Fruit fly (Drosophila melanogaster) whole organism, embryonic: ENCODE data around the gene XRCC1.

Experiments
- Antp ChIP-seq: fragments of 200-800 bp; sonication (Bioruptor generic); optimal IDR thresholded peaks from 3 replicates; lab custom pipeline; 2016; ENCODE audit warnings: missing biosample characterization, missing genetic modification characterization
- Blimp-1 ChIP-seq: fragments of 200-800 bp; sonication (Bioruptor generic); optimal IDR thresholded peaks from 3 replicates; lab custom pipeline; 2018; ENCODE audit warnings: missing biosample characterization, missing genetic modification characterization, mild to moderate bottlenecking, moderate library complexity, missing genetic modification reagents
- CG10209 ChIP-seq: fragments of 200-800 bp; sonication (Bioruptor generic); optimal IDR thresholded peaks from 3 replicates; lab custom pipeline; 2017; ENCODE audit warnings: missing biosample characterization, mild to moderate bottlenecking, missing genetic modification characterization, missing genetic modification reagents
- CG10462 ChIP-seq: fragments of 200-800 bp; sonication (Bioruptor generic); optimal IDR thresholded peaks from 2 replicates; lab custom pipeline; 2016; ENCODE audit warnings: missing biosample characterization, missing genetic modification characterization
- CG11560 ChIP-seq: fragments of 200-800 bp; sonication (Bioruptor generic); IDR thresholded peaks from 3 replicates; pipeline ENCODE4 v1.3.6; 2022; ENCODE audit warnings: missing biosample characterization, missing genetic modification characterization
- CG11696 ChIP-seq: fragments of 200-800 bp; sonication (Bioruptor generic); IDR thresholded peaks from 2 replicates; pipeline ENCODE4 v1.3.6; 2022; ENCODE audit warnings: missing biosample characterization, missing genetic modification characterization
- CG12155 ChIP-seq: fragments of 200-800 bp; sonication (Bioruptor generic); optimal IDR thresholded peaks from 3 replicates; lab custom pipeline; 2016; ENCODE audit warnings: missing biosample characterization, missing genetic modification characterization
- CG14050 ChIP-seq: fragments of 200-800 bp; sonication (Bioruptor generic); IDR thresholded peaks from 3 replicates; pipeline ENCODE4 v1.3.6; 2022; ENCODE audit warnings: missing biosample characterization, missing genetic modification characterization
- CG15479 ChIP-seq: fragments of 200-800 bp; sonication (Bioruptor generic); optimal IDR thresholded peaks from 3 replicates; lab custom pipeline; 2019; ENCODE audit warnings: missing biosample characterization, mild to moderate bottlenecking, missing genetic modification characterization, moderate library complexity
- CG15696 ChIP-seq: fragments of 200-800 bp; sonication (Bioruptor generic); optimal IDR thresholded peaks from 2 replicates; lab custom pipeline; 2019; ENCODE audit warnings: missing biosample characterization, mild to moderate bottlenecking, missing genetic modification characterization, moderate library complexity
- CG16815 ChIP-seq: fragments of 200-800 bp; sonication (Bioruptor generic); optimal IDR thresholded peaks from 3 replicates; lab custom pipeline; 2017; ENCODE audit warnings: missing biosample characterization, mild to moderate bottlenecking, missing genetic modification characterization
- CG17328 ChIP-seq: fragments of 200-800 bp; sonication (Bioruptor generic); IDR thresholded peaks from 2 replicates; pipeline ENCODE4 v1.3.6; 2022; ENCODE audit warnings: missing biosample characterization, missing genetic modification characterization
- CG17359 ChIP-seq: fragments of 200-800 bp; sonication (Bioruptor generic); optimal IDR thresholded peaks from 3 replicates; lab custom pipeline; 2018; ENCODE audit warnings: missing biosample characterization, mild to moderate bottlenecking, missing genetic modification characterization, moderate library complexity
- CG17568 ChIP-seq: fragments of 200-800 bp; sonication (Bioruptor generic); optimal IDR thresholded peaks from 2 replicates; lab custom pipeline; 2018; ENCODE audit warnings: missing biosample characterization, mild to moderate bottlenecking, missing genetic modification characterization, moderate library complexity
- CG18476 ChIP-seq: fragments of 200-800 bp; sonication (Bioruptor generic); optimal IDR thresholded peaks from 2 replicates; lab custom pipeline; 2016; ENCODE audit warnings: missing biosample characterization, mild to moderate bottlenecking, missing genetic modification characterization
- CG2202 ChIP-seq: fragments of 200-800 bp; sonication (Bioruptor generic); optimal IDR thresholded peaks from 2 replicates; lab custom pipeline; 2018; ENCODE audit warnings: missing biosample characterization, mild to moderate bottlenecking, missing genetic modification characterization
- CG3163 ChIP-seq: fragments of 200-800 bp; sonication (Bioruptor generic); optimal IDR thresholded peaks from 3 replicates; lab custom pipeline; 2016; ENCODE audit warnings: missing biosample characterization, missing genetic modification characterization
- CG34224 ChIP-seq: fragments of 200-800 bp; sonication (Bioruptor generic); IDR thresholded peaks from 3 replicates; pipeline ENCODE4 v1.3.6; 2022; ENCODE audit warnings: missing biosample characterization, missing genetic modification characterization; ENCODE audit not compliant: partially characterized antibody
- CG4328 ChIP-seq: fragments of 200-800 bp; sonication (Bioruptor generic); optimal IDR thresholded peaks from 3 replicates; lab custom pipeline; 2017; ENCODE audit warnings: missing biosample characterization, missing genetic modification reagents, missing genetic modification characterization
- CG6689 ChIP-seq: fragments of 200-800 bp; sonication (Bioruptor generic); IDR thresholded peaks from 2 replicates; pipeline ENCODE4 v1.3.6; 2022; ENCODE audit warnings: missing biosample characterization, missing genetic modification characterization
- CG6791 ChIP-seq: fragments of 200-800 bp; sonication (Bioruptor generic); IDR thresholded peaks from 3 replicates; pipeline ENCODE4 v1.3.6; 2022; ENCODE audit warnings: missing biosample characterization, missing genetic modification characterization; ENCODE audit not compliant: partially characterized antibody
- CG7271 ChIP-seq: fragments of 200-800 bp; sonication (Bioruptor generic); optimal IDR thresholded peaks from 2 replicates; lab custom pipeline; 2018; ENCODE audit warnings: missing biosample characterization, mild to moderate bottlenecking, missing genetic modification characterization, moderate library complexity
- Hr3 ChIP-seq: fragments of 200-800 bp; sonication (Bioruptor generic); optimal IDR thresholded peaks from 3 replicates; lab custom pipeline; 2016; ENCODE audit warnings: missing biosample characterization, missing genetic modification characterization
- Pdp1 ChIP-seq, 2 experiments: fragments of 200-800 bp; sonication (Bioruptor generic); optimal IDR thresholded peaks; 3 replicates each; lab custom pipeline; 2016; ENCODE audit warnings: missing biosample characterization in 2 of 2, missing genetic modification characterization in 2 of 2, mild to moderate bottlenecking in 1 of 2, moderate library complexity in 1 of 2
- Stat92E ChIP-seq, 3 experiments: fragments of >200 bp in 2 of 3; fragments of 200-800 bp in 1 of 3; sonication (Bioruptor generic) in 1 of 3; optimal IDR thresholded peaks; 2 replicates each; lab custom pipeline; 2017 to 2019; ENCODE audit warnings: missing biosample characterization in 3 of 3, missing genetic modification characterization in 3 of 3, mild to moderate bottlenecking in 1 of 3, moderate library complexity in 1 of 3
- amos ChIP-seq: fragments of 200-800 bp; sonication (Bioruptor generic); IDR thresholded peaks from 2 replicates; pipeline ENCODE4 v1.3.6; 2022; ENCODE audit warnings: missing biosample characterization, missing genetic modification characterization; ENCODE audit not compliant: partially characterized antibody
- ara ChIP-seq: fragments of 200-800 bp; sonication (Bioruptor generic); IDR thresholded peaks from 2 replicates; pipeline ENCODE4 v1.3.6; 2022; ENCODE audit warnings: missing biosample characterization, missing genetic modification characterization
- bbx ChIP-seq: fragments of 200-800 bp; sonication (Bioruptor generic); IDR thresholded peaks from 2 replicates; pipeline ENCODE4 v1.3.6; 2022; ENCODE audit warnings: missing biosample characterization, missing genetic modification characterization; ENCODE audit not compliant: partially characterized antibody
- br ChIP-seq: fragments of >200 bp; optimal IDR thresholded peaks from 2 replicates; lab custom pipeline; 2017
- cas ChIP-seq: fragments of 200-800 bp; sonication (Bioruptor generic); IDR thresholded peaks from 2 replicates; pipeline ENCODE4 v1.3.6; 2022; ENCODE audit warnings: missing biosample characterization, missing genetic modification characterization
- ci ChIP-seq: fragments of 200-800 bp; sonication (Bioruptor generic); IDR thresholded peaks from 3 replicates; pipeline ENCODE4 v1.3.6; 2022; ENCODE audit warnings: missing biosample characterization, missing genetic modification characterization
- corto ChIP-seq: fragments of 200-800 bp; sonication (Bioruptor generic); optimal IDR thresholded peaks from 2 replicates; lab custom pipeline; 2016; ENCODE audit warnings: missing biosample characterization, mild to moderate bottlenecking, missing genetic modification characterization, moderate library complexity
- dimm ChIP-seq: fragments of 200-800 bp; sonication (Bioruptor generic); IDR thresholded peaks from 2 replicates; pipeline ENCODE4 v1.3.6; 2022; ENCODE audit warnings: missing biosample characterization, missing genetic modification characterization
- eyg ChIP-seq: fragments of 200-800 bp; sonication (Bioruptor generic); optimal IDR thresholded peaks from 3 replicates; lab custom pipeline; 2016; ENCODE audit warnings: missing biosample characterization, missing genetic modification characterization
- fru ChIP-seq: fragments of >200 bp; optimal IDR thresholded peaks from 2 replicates; lab custom pipeline; 2017
- gfzf ChIP-seq: fragments of 200-800 bp; sonication (Bioruptor generic); optimal IDR thresholded peaks from 2 replicates; lab custom pipeline; 2016; ENCODE audit warnings: missing biosample characterization, mild to moderate bottlenecking, missing genetic modification characterization, moderate library complexity
- grn ChIP-seq: fragments of 200-800 bp; sonication (Bioruptor generic); optimal IDR thresholded peaks from 3 replicates; lab custom pipeline; 2017; ENCODE audit warnings: missing biosample characterization, missing genetic modification characterization
- gro ChIP-seq: fragments of 200-800 bp; sonication (Bioruptor generic); optimal IDR thresholded peaks from 2 replicates; lab custom pipeline; 2016; ENCODE audit warnings: missing biosample characterization, missing genetic modification characterization
- gsb-n ChIP-seq: fragments of 200-800 bp; sonication (Bioruptor generic); optimal IDR thresholded peaks from 3 replicates; lab custom pipeline; 2018; ENCODE audit warnings: missing biosample characterization, mild to moderate bottlenecking, missing genetic modification characterization
- inv ChIP-seq: fragments of 200-800 bp; sonication (Bioruptor generic); IDR thresholded peaks from 2 replicates; pipeline ENCODE4 v1.3.6; 2022; ENCODE audit warnings: missing biosample characterization, missing genetic modification characterization; ENCODE audit not compliant: partially characterized antibody
- ken ChIP-seq: fragments of 200-800 bp; sonication (Bioruptor generic); IDR thresholded peaks from 3 replicates; pipeline ENCODE4 v1.3.6; 2022; ENCODE audit warnings: missing biosample characterization, missing genetic modification characterization
- lov ChIP-seq, 2 experiments: fragments of 200-800 bp in 1 of 2; fragments of >200 bp in 1 of 2; sonication (Bioruptor generic) in 1 of 2; IDR thresholded peaks in 1 of 2; optimal IDR thresholded peaks in 1 of 2; 2 replicates in 1 of 2; 3 replicates in 1 of 2; pipeline versions ENCODE4 v1.3.6 to Lab custom; 2017 to 2022; ENCODE audit warnings: missing biosample characterization in 1 of 2, missing genetic modification characterization in 1 of 2
- nom ChIP-seq: fragments of 200-800 bp; sonication (Bioruptor generic); optimal IDR thresholded peaks from 2 replicates; lab custom pipeline; 2017; ENCODE audit warnings: missing biosample characterization, missing genetic modification characterization, mild to moderate bottlenecking, moderate library complexity, missing genetic modification reagents
- phol ChIP-seq: fragments of 200-800 bp; sonication (Bioruptor generic); optimal IDR thresholded peaks from 3 replicates; lab custom pipeline; 2018; ENCODE audit warnings: missing biosample characterization, mild to moderate bottlenecking, missing genetic modification characterization, moderate library complexity
- sens-2 ChIP-seq: fragments of 200-800 bp; sonication (Bioruptor generic); IDR thresholded peaks from 2 replicates; pipeline ENCODE4 v1.3.6; 2022; ENCODE audit warnings: missing biosample characterization, missing genetic modification characterization
- stwl ChIP-seq: fragments of 200-800 bp; sonication (Bioruptor generic); optimal IDR thresholded peaks from 3 replicates; lab custom pipeline; 2018; ENCODE audit warnings: missing biosample characterization, mild to moderate bottlenecking, missing genetic modification characterization, moderate library complexity
- tgo ChIP-seq: fragments of 200-800 bp; sonication (Bioruptor generic); IDR thresholded peaks from 3 replicates; pipeline ENCODE4 v1.3.6; 2022; ENCODE audit warnings: missing biosample characterization, missing genetic modification characterization
- unc-4 ChIP-seq: fragments of 200-800 bp; sonication (Bioruptor generic); IDR thresholded peaks from 2 replicates; pipeline ENCODE4 v1.3.6; 2022; ENCODE audit warnings: missing biosample characterization, missing genetic modification characterization; ENCODE audit not compliant: partially characterized antibody
- vfl ChIP-seq: fragments of 200-800 bp; sonication (Bioruptor generic); optimal IDR thresholded peaks from 2 replicates; lab custom pipeline; 2016; ENCODE audit warnings: missing biosample characterization, missing genetic modification characterization

The XRCC1 gene

dm6 chrX:5332259-5332862 lies 2.7 kb downstream of the XRCC1 start, which contains the start of gene CanB (continued):
- TF ChIP-seq CG2202 (tag; lab: Kevin White, UChicago): no peak
- no peak for TF ChIP-seq Pdp1 (GFP tag; optimal IDR thresholded peaks at IDR 0.05; lab: Kevin White, UChicago)
- no peak for TF ChIP-seq lov (optimal IDR thresholded peaks at IDR 0.05; lab: Kevin White, UChicago)
- no peak for TF ChIP-seq lov (GFP tag; IDR thresholded peaks at IDR 0.05; lab: Robert Waterston, UW)
- no peak for TF ChIP-seq ken (GFP tag; lab: Robert Waterston, UW)
- peak; percentile 68 for TF ChIP-seq gfzf (GFP tag; lab: Kevin White, UChicago)
- TF ChIP-seq CG11696 (GFP tag; lab: Robert Waterston, UW): no peak
- TF ChIP-seq CG4328 (GFP tag; lab: Kevin White, UChicago): no peak
- peak; percentile 32 for TF ChIP-seq CG12155 (GFP tag; lab: Kevin White, UChicago)
- no peak for TF ChIP-seq cas (GFP tag; lab: Robert Waterston, UW)
- TF ChIP-seq Blimp-1: peak; percentile 66
- no peak for TF ChIP-seq CG15479 (GFP tag; lab: Kevin White, UChicago)
- peak; percentile 66 for TF ChIP-seq unc-4 (GFP tag; lab: Robert Waterston, UW)
- TF ChIP-seq nom (GFP tag; lab: Kevin White, UChicago): no peak
- peak; percentile 38; the same call in 1 of the 2 replicates for TF ChIP-seq inv (GFP tag; lab: Robert Waterston, UW)
- no peak for TF ChIP-seq CG16815 (GFP tag; lab: Kevin White, UChicago)
- TF ChIP-seq grn (GFP tag; lab: Kevin White, UChicago): no peak
- no peak for TF ChIP-seq gsb-n (tag; lab: Kevin White, UChicago)
- TF ChIP-seq CG10462 (GFP tag; lab: Kevin White, UChicago): no peak
- no peak for TF ChIP-seq CG18476
- TF ChIP-seq ci (GFP tag; lab: Robert Waterston, UW): 0 out of 3 replicates have a peak, but pooled peaks have one; percentile 8
- TF ChIP-seq corto: no peak
- no peak for TF ChIP-seq eyg (GFP tag; lab: Kevin White, UChicago)
- TF ChIP-seq bbx (GFP tag; lab: Robert Waterston, UW): peak; percentile 57
- no peak for TF ChIP-seq Stat92E (GFP tag; optimal IDR thresholded peaks at IDR 0.05; lab: Kevin White, UChicago)
- peak; percentile 18 for TF ChIP-seq phol (tag; lab: Kevin White, UChicago)
- TF ChIP-seq stwl (tag; lab: Kevin White, UChicago): peak; percentile 42
- no peak for TF ChIP-seq fru
- no peak for TF ChIP-seq Hr3
- no peak for TF ChIP-seq CG14050
- TF ChIP-seq Antp (GFP tag; lab: Kevin White, UChicago): no peak
- 0 out of 2 replicates have a peak, but pooled peaks have one; percentile 35 for TF ChIP-seq CG17328 (GFP tag; lab: Robert Waterston, UW)
- no peak for TF ChIP-seq sens-2 (GFP tag; lab: Robert Waterston, UW)
- no peak for TF ChIP-seq CG6689 (GFP tag; lab: Robert Waterston, UW)
- peak; percentile 55; the same call in 1 of the 3 replicates for TF ChIP-seq CG34224 (GFP tag; lab: Robert Waterston, UW)
- peak; percentile 31 for TF ChIP-seq gro
- no peak for TF ChIP-seq ara (GFP tag; lab: Robert Waterston, UW)
- no peak for TF ChIP-seq CG10209 (GFP tag; lab: Kevin White, UChicago)
- no peak for TF ChIP-seq vfl (GFP tag; lab: Kevin White, UChicago)
- peak; percentile 2 for TF ChIP-seq CG3163 (GFP tag; lab: Kevin White, UChicago)
- TF ChIP-seq tgo (GFP tag; lab: Robert Waterston, UW): no peak
- no peak for TF ChIP-seq CG17359 (tag; lab: Kevin White, UChicago)
- TF ChIP-seq CG6791 (GFP tag; lab: Robert Waterston, UW): peak; percentile 74
- TF ChIP-seq br (lab: Kevin White, UChicago): no peak
- TF ChIP-seq CG17568 (GFP tag; lab: Kevin White, UChicago): no peak
- peak; percentile 73 for TF ChIP-seq amos
- TF ChIP-seq CG7271 (tag; lab: Kevin White, UChicago): no peak
- TF ChIP-seq CG15696: no peak
- TF ChIP-seq dimm (GFP tag; lab: Robert Waterston, UW): no peak
- no peak for TF ChIP-seq CG11560 (tag; lab: Robert Waterston, UW)
